Worm (Caenorhabditis elegans) whole organism, L3 larva: ENCODE results near the gene eri-9.

ENCODE experiments used
- R02D3.7 ChIP-seq: fragments of 150-350 bp; optimal IDR thresholded peaks from 2 replicates; lab custom pipeline; 2014; ENCODE audit warnings: missing biosample characterization, missing genetic modification characterization
- ZK546.5 ChIP-seq: sonication (generic microtip); optimal IDR thresholded peaks from 2 replicates; lab custom pipeline; 2017; ENCODE audit warnings: missing biosample characterization, missing genetic modification characterization
- aly-2 ChIP-seq: fragments of 150-350 bp; optimal IDR thresholded peaks from 2 replicates; lab custom pipeline; 2014; ENCODE audit warnings: missing biosample characterization, missing genetic modification characterization
- ama-1 ChIP-seq: fragments of 150-350 bp; optimal IDR thresholded peaks from 2 replicates; lab custom pipeline; 2018
- ceh-16 ChIP-seq: sonication (generic microtip); optimal IDR thresholded peaks from 2 replicates; lab custom pipeline; 2017; ENCODE audit warnings: missing biosample characterization, missing genetic modification characterization
- ceh-82 ChIP-seq: fragments of 150-350 bp; optimal IDR thresholded peaks from 2 replicates; lab custom pipeline; 2014; ENCODE audit warnings: missing biosample characterization, missing genetic modification characterization
- ceh-9 ChIP-seq: sonication (generic microtip); optimal IDR thresholded peaks from 2 replicates; lab custom pipeline; 2018; ENCODE audit warnings: missing biosample characterization, missing genetic modification characterization
- egl-27 ChIP-seq: sonication (generic microtip); optimal IDR thresholded peaks from 4 replicates; lab custom pipeline; 2017; ENCODE audit warnings: missing biosample characterization, missing genetic modification reagents, missing genetic modification characterization
- egl-5 ChIP-seq: fragments of 150-350 bp; optimal IDR thresholded peaks from 2 replicates; lab custom pipeline; 2017; ENCODE audit warnings: missing biosample characterization, missing genetic modification reagents, missing genetic modification characterization, inconsistent platforms
- elt-1 ChIP-seq: fragments of 150-350 bp; optimal IDR thresholded peaks from 2 replicates; lab custom pipeline; 2014; ENCODE audit warnings: missing biosample characterization, missing genetic modification characterization
- elt-3 ChIP-seq, 3 experiments: fragments of 150-350 bp in 1 of 3; sonication (generic microtip) in 2 of 3; optimal IDR thresholded peaks; 2 replicates in 2 of 3; 4 replicates in 1 of 3; lab custom pipeline; 2014 to 2017; ENCODE audit warnings: missing biosample characterization in 3 of 3, missing genetic modification characterization in 3 of 3
- eor-1 ChIP-seq, 2 experiments: fragments of 150-350 bp; optimal IDR thresholded peaks; 2 replicates each; lab custom pipeline; 2014 to 2018; ENCODE audit warnings: missing biosample characterization in 2 of 2, missing genetic modification characterization in 2 of 2
- fkh-2 ChIP-seq: fragments of 150-350 bp; optimal IDR thresholded peaks from 2 replicates; lab custom pipeline; 2014; ENCODE audit warnings: missing biosample characterization, missing genetic modification reagents, missing genetic modification characterization
- hmg-11 ChIP-seq: sonication (generic microtip); optimal IDR thresholded peaks from 2 replicates; lab custom pipeline; 2016; ENCODE audit warnings: missing genetic modification characterization, missing compliant biosample characterization
- jun-1 ChIP-seq: fragments of 150-350 bp; optimal IDR thresholded peaks from 2 replicates; lab custom pipeline; 2014; ENCODE audit warnings: missing biosample characterization, missing genetic modification reagents, missing genetic modification characterization
- lin-15B ChIP-seq: fragments of 150-350 bp; optimal IDR thresholded peaks from 2 replicates; lab custom pipeline; 2014; ENCODE audit warnings: missing biosample characterization, missing genetic modification characterization
- lin-39 ChIP-seq: fragments of 150-350 bp; optimal IDR thresholded peaks from 2 replicates; lab custom pipeline; 2018; ENCODE audit warnings: missing biosample characterization, missing genetic modification reagents, missing genetic modification characterization
- lsy-12 ChIP-seq: sonication (generic microtip); optimal IDR thresholded peaks from 2 replicates; lab custom pipeline; 2016; ENCODE audit warnings: mild to moderate bottlenecking, missing genetic modification characterization, missing compliant biosample characterization
- mdl-1 ChIP-seq: fragments of 150-350 bp; optimal IDR thresholded peaks from 2 replicates; lab custom pipeline; 2014; ENCODE audit warnings: missing biosample characterization, missing genetic modification characterization
- nfya-1 ChIP-seq: sonication (generic microtip); optimal IDR thresholded peaks from 2 replicates; lab custom pipeline; 2017; ENCODE audit warnings: missing genetic modification characterization, mild to moderate bottlenecking, missing compliant biosample characterization, antibody characterized with exemption, moderate library complexity; ENCODE audit not compliant: insufficient read depth
- nhr-11 ChIP-seq: fragments of 150-350 bp; optimal IDR thresholded peaks from 2 replicates; lab custom pipeline; 2014; ENCODE audit warnings: missing biosample characterization, missing genetic modification characterization
- nhr-12 ChIP-seq: fragments of 150-350 bp; optimal IDR thresholded peaks from 2 replicates; lab custom pipeline; 2014; ENCODE audit warnings: missing biosample characterization, missing genetic modification characterization
- nhr-23 ChIP-seq: fragments of 150-350 bp; optimal IDR thresholded peaks from 2 replicates; lab custom pipeline; 2014; ENCODE audit warnings: missing biosample characterization, missing genetic modification reagents, missing genetic modification characterization
- nhr-25 ChIP-seq: sonication (generic microtip); optimal IDR thresholded peaks from 2 replicates; lab custom pipeline; 2017; ENCODE audit warnings: missing biosample characterization, missing genetic modification characterization
- nhr-28 ChIP-seq: fragments of 150-350 bp; optimal IDR thresholded peaks from 2 replicates; lab custom pipeline; 2014; ENCODE audit warnings: missing biosample characterization, missing genetic modification characterization
- nhr-76 ChIP-seq: fragments of 150-350 bp; sonication (generic microtip); optimal IDR thresholded peaks from 5 replicates; lab custom pipeline; 2014; ENCODE audit warnings: missing biosample characterization, missing genetic modification characterization
- pha-4 ChIP-seq: fragments of 150-350 bp; optimal IDR thresholded peaks from 2 replicates; lab custom pipeline; 2014; ENCODE audit warnings: missing biosample characterization, missing genetic modification reagents, missing genetic modification characterization
- sea-2 ChIP-seq: fragments of 150-350 bp; sonication (generic microtip); optimal IDR thresholded peaks from 4 replicates; lab custom pipeline; 2014; ENCODE audit warnings: missing biosample characterization, missing genetic modification reagents, missing genetic modification characterization
- skn-1 ChIP-seq: fragments of 150-350 bp; optimal IDR thresholded peaks from 2 replicates; lab custom pipeline; 2014; ENCODE audit warnings: missing biosample characterization, missing genetic modification characterization
- snpc-4 ChIP-seq: fragments of 150-350 bp; optimal IDR thresholded peaks from 2 replicates; lab custom pipeline; 2014; ENCODE audit warnings: missing biosample characterization, missing genetic modification characterization
- tbx-2 ChIP-seq: sonication (generic microtip); optimal IDR thresholded peaks from 2 replicates; lab custom pipeline; 2016; ENCODE audit warnings: mild to moderate bottlenecking, missing genetic modification characterization, missing compliant biosample characterization
- unc-39 ChIP-seq: sonication (generic microtip); optimal IDR thresholded peaks from 4 replicates; lab custom pipeline; 2017; ENCODE audit warnings: missing biosample characterization, missing genetic modification characterization
- zag-1 ChIP-seq: fragments of 150-350 bp; optimal IDR thresholded peaks from 2 replicates; lab custom pipeline; 2014; ENCODE audit warnings: missing biosample characterization, missing genetic modification characterization
- ztf-11 ChIP-seq: fragments of 150-350 bp; optimal IDR thresholded peaks from 2 replicates; lab custom pipeline; 2014; ENCODE audit warnings: missing biosample characterization, missing genetic modification characterization
- ztf-4 ChIP-seq: fragments of 150-350 bp; optimal IDR thresholded peaks from 2 replicates; lab custom pipeline; 2014; ENCODE audit warnings: missing biosample characterization, missing genetic modification characterization

Gene eri-9

ce11 chrIII:4937022-4937421, 4.8 kb downstream of the eri-9 start, which contains the start of gene fsn-1:
Gene fsn-1 (plus strand): TSS chrIII:4937322.
- TF ChIP-seq ama-1 (lab: Kevin White, UChicago) (no peak), ZK546.5 (tag; lab: Kevin White, UChicago) (no peak), egl-27 (no peak), elt-1 (tag; lab: Kevin White, UChicago) (no peak), ceh-82 (tag; lab: Kevin White, UChicago) (no peak), skn-1 (tag; lab: Kevin White, UChicago) (no peak), zag-1 (tag; lab: Kevin White, UChicago) (no peak), jun-1 (tag; lab: Kevin White, UChicago) (no peak), lsy-12 (tag; lab: Kevin White, UChicago) (no peak)

ce11 chrIII:4939267-4939666, 7.0 kb downstream of the eri-9 start, which contains the start of gene rpb-2:
Gene rpb-2 (plus strand): TSS chrIII:4939567.
- TF ChIP-seq jun-1 (tag; lab: Kevin White, UChicago): no peak
- TF ChIP-seq ceh-82 (tag; lab: Kevin White, UChicago): no peak
- TF ChIP-seq hmg-11 (tag; lab: Kevin White, UChicago): no peak
- TF ChIP-seq ztf-11: no peak
- TF ChIP-seq sea-2 (GFP tag; lab: Kevin White, UChicago): no peak
- TF ChIP-seq fkh-2 (tag; lab: Kevin White, UChicago): no peak
- no peak for TF ChIP-seq nhr-23 (tag; lab: Kevin White, UChicago)
- TF ChIP-seq eor-1 (tag; optimal IDR thresholded peaks at IDR 0.05; lab: Kevin White, UChicago): no peak
- TF ChIP-seq nfya-1: no peak

- TF ChIP-seq nhr-76 (no peak), ceh-16 (tag; lab: Kevin White, UChicago) (no peak), egl-5 (tag; lab: Kevin White, UChicago) (no peak), skn-1 (tag; lab: Kevin White, UChicago) (no peak), R02D3.7 (tag; lab: Kevin White, UChicago) (no peak), nfya-1 (no peak), hmg-11 (tag; lab: Kevin White, UChicago) (no peak), unc-39 (tag; lab: Kevin White, UChicago) (no peak), elt-3 (tag; optimal IDR thresholded peaks at IDR 0.05; lab: Kevin White, UChicago) (no peak), jun-1 (tag; lab: Kevin White, UChicago) (no peak), mdl-1 (tag; lab: Kevin White, UChicago) (no peak), nhr-25 (tag; lab: Kevin White, UChicago) (no peak), nhr-12 (no peak), lin-15B (tag; lab: Kevin White, UChicago) (no peak), nhr-28 (tag; lab: Kevin White, UChicago) (no peak)
- TF ChIP-seq, all 47 proteins: peak for 0
Observed at ce11 chrIII:4944213-4944612, 12.0 kb downstream of the eri-9 start, which contains the start of gene ntl-9. Gene ntl-9 (plus strand): TSS chrIII:4944513.

DNA sequence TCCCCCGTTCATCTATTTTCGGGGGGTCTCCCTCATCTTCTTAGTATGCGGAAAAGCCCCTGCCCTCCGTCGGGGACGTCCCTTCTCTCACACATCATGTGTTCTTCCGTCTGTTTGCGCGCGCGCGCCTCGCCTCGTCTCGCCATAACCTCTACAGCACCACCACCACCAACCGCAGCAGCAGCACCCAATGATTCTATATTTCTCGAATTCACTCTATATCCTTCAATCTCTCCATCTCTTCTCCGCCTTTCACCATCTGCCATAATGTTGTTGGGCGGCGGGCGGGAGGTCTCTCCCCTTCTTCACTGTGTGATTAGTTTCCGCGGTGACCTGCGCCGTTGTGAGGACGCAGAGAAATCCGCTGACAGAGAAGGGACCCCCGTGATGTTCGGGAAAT, 15.1 kb downstream of the eri-9 start:
- TF ChIP-seq hmg-11 (tag; lab: Kevin White, UChicago) (peak; percentile 47), unc-39 (tag; lab: Kevin White, UChicago) (no peak), nhr-76 (no peak), ceh-9 (no peak), tbx-2 (tag; lab: Kevin White, UChicago) (no peak), lin-39 (peak; percentile 77), aly-2 (tag; lab: Kevin White, UChicago) (no peak), ztf-11 (no peak), ama-1 (lab: Kevin White, UChicago) (no peak), nhr-11 (tag; lab: Kevin White, UChicago) (no peak), nhr-23 (tag; lab: Kevin White, UChicago) (no peak), nfya-1 (peak; percentile 58), ztf-4 (tag; lab: Kevin White, UChicago) (no peak), pha-4 (tag; lab: Kevin White, UChicago) (no peak), snpc-4 (tag; lab: Kevin White, UChicago) (no peak), egl-5 (tag; lab: Kevin White, UChicago) (no peak)
- TF ChIP-seq, all 47 proteins: peak for 3

DNA sequence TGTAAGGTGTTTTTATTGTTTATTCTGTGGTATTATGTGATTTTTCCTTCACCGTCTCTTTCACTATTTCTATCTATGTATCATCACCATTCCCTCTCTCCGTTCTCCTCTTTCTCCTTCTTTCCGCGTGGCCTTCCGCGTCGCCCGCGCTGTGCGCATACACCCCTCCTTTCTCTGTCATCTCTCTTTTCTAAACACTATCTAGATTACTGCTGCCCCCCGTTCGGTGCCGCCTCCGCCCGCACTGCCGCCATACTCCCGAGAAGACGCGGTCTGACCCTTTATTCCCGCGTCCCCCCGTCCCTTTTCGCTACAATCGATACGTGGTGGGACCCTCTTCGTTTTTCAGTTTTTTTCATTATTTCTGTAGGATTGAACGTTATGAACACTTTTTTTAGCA, 16.4 kb downstream of the eri-9 start:
- peak; percentile 6 for TF ChIP-seq lin-39
- no peak for TF ChIP-seq jun-1 (tag; lab: Kevin White, UChicago)
- peak; percentile 9 for TF ChIP-seq nfya-1
- TF ChIP-seq ceh-9: no peak
